Worm (Caenorhabditis elegans) whole organism, L3 larva: ENCODE measurements around the gene F07C3.9.

Experiments used
- elt-1 ChIP-seq: fragments of 150-350 bp; optimal IDR thresholded peaks from 2 replicates; lab custom pipeline; 2014; ENCODE audit warnings: missing biosample characterization, missing genetic modification characterization
- mdl-1 ChIP-seq: fragments of 150-350 bp; optimal IDR thresholded peaks from 2 replicates; lab custom pipeline; 2014; ENCODE audit warnings: missing biosample characterization, missing genetic modification characterization
- nhr-11 ChIP-seq: fragments of 150-350 bp; optimal IDR thresholded peaks from 2 replicates; lab custom pipeline; 2014; ENCODE audit warnings: missing biosample characterization, missing genetic modification characterization
- nhr-12 ChIP-seq: fragments of 150-350 bp; optimal IDR thresholded peaks from 2 replicates; lab custom pipeline; 2014; ENCODE audit warnings: missing biosample characterization, missing genetic modification characterization
- nhr-28 ChIP-seq: fragments of 150-350 bp; optimal IDR thresholded peaks from 2 replicates; lab custom pipeline; 2014; ENCODE audit warnings: missing biosample characterization, missing genetic modification characterization
- nhr-76 ChIP-seq: fragments of 150-350 bp; sonication (generic microtip); optimal IDR thresholded peaks from 5 replicates; lab custom pipeline; 2014; ENCODE audit warnings: missing biosample characterization, missing genetic modification characterization
- pha-4 ChIP-seq: fragments of 150-350 bp; optimal IDR thresholded peaks from 2 replicates; lab custom pipeline; 2014; ENCODE audit warnings: missing biosample characterization, missing genetic modification reagents, missing genetic modification characterization
- sea-2 ChIP-seq: fragments of 150-350 bp; sonication (generic microtip); optimal IDR thresholded peaks from 4 replicates; lab custom pipeline; 2014; ENCODE audit warnings: missing biosample characterization, missing genetic modification reagents, missing genetic modification characterization
- skn-1 ChIP-seq: fragments of 150-350 bp; optimal IDR thresholded peaks from 2 replicates; lab custom pipeline; 2014; ENCODE audit warnings: missing biosample characterization, missing genetic modification characterization
- snpc-4 ChIP-seq: fragments of 150-350 bp; optimal IDR thresholded peaks from 2 replicates; lab custom pipeline; 2014; ENCODE audit warnings: missing biosample characterization, missing genetic modification characterization
- tbx-2 ChIP-seq: sonication (generic microtip); optimal IDR thresholded peaks from 2 replicates; lab custom pipeline; 2016; ENCODE audit warnings: mild to moderate bottlenecking, missing genetic modification characterization, missing compliant biosample characterization
- unc-62 ChIP-seq: fragments of 150-350 bp; sonication (generic microtip); optimal IDR thresholded peaks from 4 replicates; lab custom pipeline; 2014; ENCODE audit warnings: missing biosample characterization, missing genetic modification reagents, missing genetic modification characterization
- zag-1 ChIP-seq: fragments of 150-350 bp; optimal IDR thresholded peaks from 2 replicates; lab custom pipeline; 2014; ENCODE audit warnings: missing biosample characterization, missing genetic modification characterization
- ztf-4 ChIP-seq: fragments of 150-350 bp; optimal IDR thresholded peaks from 2 replicates; lab custom pipeline; 2014; ENCODE audit warnings: missing biosample characterization, missing genetic modification characterization

- TF ChIP-seq nhr-76 (tag; lab: Kevin White, UChicago), result no peak
- TF ChIP-seq sea-2 (GFP tag; lab: Kevin White, UChicago), result no peak
- TF ChIP-seq ztf-4 (tag; lab: Kevin White, UChicago), result no peak
- TF ChIP-seq zag-1 (tag; lab: Kevin White, UChicago), result no peak
- TF ChIP-seq skn-1, result no peak
- no peak for TF ChIP-seq mdl-1
- peak; percentile 31 for TF ChIP-seq tbx-2
- TF ChIP-seq nhr-11 (tag; lab: Kevin White, UChicago), result no peak
- TF ChIP-seq nhr-12 (tag; lab: Kevin White, UChicago), result no peak
- peak; percentile 45 for TF ChIP-seq snpc-4 (tag; lab: Kevin White, UChicago)
- TF ChIP-seq pha-4 (tag; lab: Kevin White, UChicago), result peak; percentile 33
- TF ChIP-seq elt-1 (tag; lab: Kevin White, UChicago), result no peak
- TF ChIP-seq unc-62 (GFP tag; lab: Kevin White, UChicago), result peak; percentile 53
- TF ChIP-seq nhr-28 (tag; lab: Kevin White, UChicago), result no peak
These were observed 19.1 kb upstream of the F07C3.9 start for ce11 chrV:9273587-9273986.
